Comparison of ENCODE assay signal across 1 fruit fly cellular context in genomic region chr3L:11324549-11325015, dm6.
TF ChIP-seq lines count a peak whose summit lies in the region.

No protein-coding gene starts in this region.

TF ChIP-seq in whole organism, embryonic, 481 proteins besides CTCF, POLR2A, EP300 and RAD21 (continued from another document):
- TF ChIP-seq hth (optimal IDR thresholded peaks at IDR 0.05; lab: Kevin White, UChicago) (no peak), CG3847 (GFP tag; IDR thresholded peaks at IDR 0.05; lab: Robert Waterston, UW) (no peak), sens (GFP tag; lab: Kevin White, UChicago) (peak; percentile 70), klu (GFP tag; IDR thresholded peaks at IDR 0.05; lab: Robert Waterston, UW) (no peak), maf-S (GFP tag; optimal IDR thresholded peaks at IDR 0.05; lab: Kevin White, UChicago) (no peak), Nf-YA (GFP tag; IDR thresholded peaks at IDR 0.05; lab: Robert Waterston, UW) (no peak), CG15479 (GFP tag; optimal IDR thresholded peaks at IDR 0.05; lab: Kevin White, UChicago) (no peak), CG31224 (GFP tag; IDR thresholded peaks at IDR 0.05; lab: Robert Waterston, UW) (no peak), CG12236 (GFP tag; optimal IDR thresholded peaks at IDR 0.05; lab: Kevin White, UChicago) (no peak), Mrtf (GFP tag; IDR thresholded peaks at IDR 0.05; lab: Robert Waterston, UW) (no peak), zen2 (GFP tag; IDR thresholded peaks at IDR 0.05; lab: Robert Waterston, UW; ENCODE audit: partially characterized antibody) (no peak), wdn (GFP tag; IDR thresholded peaks at IDR 0.05; lab: Robert Waterston, UW) (no peak), Camta (GFP tag; optimal IDR thresholded peaks at IDR 0.05; lab: Kevin White, UChicago) (no peak), CG17186 (GFP tag; optimal IDR thresholded peaks at IDR 0.05; lab: Kevin White, UChicago) (no peak), pfk (GFP tag; optimal IDR thresholded peaks at IDR 0.05; lab: Kevin White, UChicago) (no peak), Ptx1 (GFP tag; IDR thresholded peaks at IDR 0.05; lab: Robert Waterston, UW) (no peak), CG13123 (GFP tag; optimal IDR thresholded peaks at IDR 0.05; lab: Kevin White, UChicago) (no peak), vfl (GFP tag; optimal IDR thresholded peaks at IDR 0.05; lab: Kevin White, UChicago) (no peak), Antp (GFP tag; optimal IDR thresholded peaks at IDR 0.05; lab: Kevin White, UChicago) (no peak), CG14860 (GFP tag; IDR thresholded peaks at IDR 0.05; lab: Robert Waterston, UW; ENCODE audit: partially characterized antibody) (no peak), trem (tag; optimal IDR thresholded peaks at IDR 0.05; lab: Kevin White, UChicago) (no peak), cato (GFP tag; optimal IDR thresholded peaks at IDR 0.05; lab: Kevin White, UChicago; ENCODE audit: borderline replicate concordance) (no peak), CG15601 (tag; optimal IDR thresholded peaks at IDR 0.05; lab: Kevin White, UChicago) (no peak), CG8089 (GFP tag; optimal IDR thresholded peaks at IDR 0.05; lab: Kevin White, UChicago) (no peak), Elba2 (GFP tag; optimal IDR thresholded peaks at IDR 0.05; lab: Kevin White, UChicago) (no peak), CG3726 (GFP tag; IDR thresholded peaks at IDR 0.05; lab: Robert Waterston, UW) (no peak), nerfin-1 (tag; optimal IDR thresholded peaks at IDR 0.05; lab: Kevin White, UChicago) (no peak), dan (GFP tag; IDR thresholded peaks at IDR 0.05; lab: Robert Waterston, UW) (no peak), CG6765 (GFP tag; optimal IDR thresholded peaks at IDR 0.05; lab: Kevin White, UChicago) (no peak), Dfd (GFP tag; optimal IDR thresholded peaks at IDR 0.05; lab: Kevin White, UChicago) (peak in 1 of 2 experiments; percentile 9), Lim3 (GFP tag; IDR thresholded peaks at IDR 0.05; lab: Robert Waterston, UW) (no peak), CG3995 (GFP tag; optimal IDR thresholded peaks at IDR 0.05; lab: Kevin White, UChicago) (no peak), CG1832 (GFP tag; optimal IDR thresholded peaks at IDR 0.05; lab: Kevin White, UChicago) (no peak), CG7963 (GFP tag; IDR thresholded peaks at IDR 0.05; lab: Robert Waterston, UW; ENCODE audit: partially characterized antibody) (no peak), nau (GFP tag; optimal IDR thresholded peaks at IDR 0.05; lab: Kevin White, UChicago) (no peak), CG6175 (GFP tag; IDR thresholded peaks at IDR 0.05; lab: Robert Waterston, UW) (no peak), Vsx1 (GFP tag; optimal IDR thresholded peaks at IDR 0.05; lab: Kevin White, UChicago) (no peak), Mes4 (GFP tag; optimal IDR thresholded peaks at IDR 0.05; lab: Kevin White, UChicago) (no peak), Tbp (GFP tag; optimal IDR thresholded peaks at IDR 0.05; lab: Kevin White, UChicago) (no peak), D (optimal IDR thresholded peaks at IDR 0.05; lab: Kevin White, UChicago) (no peak), D (GFP tag; optimal IDR thresholded peaks at IDR 0.05; lab: Kevin White, UChicago) (no peak), bsh (GFP tag; optimal IDR thresholded peaks at IDR 0.05; lab: Kevin White, UChicago) (peak in 1 of 2 experiments; percentile 85), NfI (GFP tag; optimal IDR thresholded peaks at IDR 0.05; lab: Kevin White, UChicago) (no peak), H2.0 (GFP tag; IDR thresholded peaks at IDR 0.05; lab: Robert Waterston, UW) (no peak), pnt (GFP tag; optimal IDR thresholded peaks at IDR 0.05; lab: Kevin White, UChicago) (no peak), CG6254 (GFP tag; optimal IDR thresholded peaks at IDR 0.05; lab: Kevin White, UChicago) (peak; percentile 33), Myb (GFP tag; optimal IDR thresholded peaks at IDR 0.05; lab: Kevin White, UChicago) (no peak), CG12942 (GFP tag; optimal IDR thresholded peaks at IDR 0.05; lab: Kevin White, UChicago) (no peak), CG18619 (GFP tag; optimal IDR thresholded peaks at IDR 0.05; lab: Kevin White, UChicago) (no peak), cwo (GFP tag; optimal IDR thresholded peaks at IDR 0.05; lab: Kevin White, UChicago) (no peak), nmo (GFP tag; optimal IDR thresholded peaks at IDR 0.05; lab: Kevin White, UChicago) (no peak), Ssrp (tag; optimal IDR thresholded peaks at IDR 0.05; lab: Kevin White, UChicago) (no peak), NC2β (GFP tag; optimal IDR thresholded peaks at IDR 0.05; lab: Kevin White, UChicago) (no peak), grn (GFP tag; optimal IDR thresholded peaks at IDR 0.05; lab: Kevin White, UChicago) (peak; percentile 16), CG30403 (GFP tag; optimal IDR thresholded peaks at IDR 0.05; lab: Kevin White, UChicago) (no peak), ase (GFP tag; IDR thresholded peaks at IDR 0.05; lab: Robert Waterston, UW) (no peak), CG12104 (GFP tag; optimal IDR thresholded peaks at IDR 0.05; lab: Kevin White, UChicago) (no peak), zfh2 (GFP tag; optimal IDR thresholded peaks at IDR 0.05; lab: Kevin White, UChicago) (no peak), rib (GFP tag; IDR thresholded peaks at IDR 0.05; lab: Robert Waterston, UW) (0 out of 2 replicates have a peak, but pooled peaks have one; percentile 11), CG33213 (GFP tag; optimal IDR thresholded peaks at IDR 0.05; lab: Kevin White, UChicago) (no peak), CG2875 (GFP tag; optimal IDR thresholded peaks at IDR 0.05; lab: Kevin White, UChicago) (no peak), amos (GFP tag; IDR thresholded peaks at IDR 0.05; lab: Robert Waterston, UW; ENCODE audit: partially characterized antibody) (no peak), Med (GFP tag; lab: Kevin White, UChicago) (peak; percentile 41), CG11085 (GFP tag; IDR thresholded peaks at IDR 0.05; lab: Robert Waterston, UW) (no peak), gro (GFP tag; optimal IDR thresholded peaks at IDR 0.05; lab: Kevin White, UChicago) (no peak), CG10147 (GFP tag; optimal IDR thresholded peaks at IDR 0.05; lab: Kevin White, UChicago) (no peak), Lhr (GFP tag; optimal IDR thresholded peaks at IDR 0.05; lab: Kevin White, UChicago) (no peak), abd-A (tag; optimal IDR thresholded peaks at IDR 0.05; lab: Kevin White, UChicago) (no peak), wek (GFP tag; optimal IDR thresholded peaks at IDR 0.05; lab: Kevin White, UChicago) (no peak), sd (tag; optimal IDR thresholded peaks at IDR 0.05; lab: Kevin White, UChicago) (no peak), gce (GFP tag; IDR thresholded peaks at IDR 0.05; lab: Robert Waterston, UW) (no peak), CG5953 (GFP tag; IDR thresholded peaks at IDR 0.05; lab: Robert Waterston, UW) (no peak), chinmo (GFP tag; IDR thresholded peaks at IDR 0.05; lab: Robert Waterston, UW; ENCODE audit: partially characterized antibody) (0 out of 4 replicates have a peak, but pooled peaks have one; percentile 56), mam (GFP tag; optimal IDR thresholded peaks at IDR 0.05; lab: Kevin White, UChicago) (no peak), CG9876 (GFP tag; optimal IDR thresholded peaks at IDR 0.05; lab: Kevin White, UChicago) (no peak), ap (GFP tag; IDR thresholded peaks at IDR 0.05; lab: Robert Waterston, UW) (no peak), CG10543 (GFP tag; optimal IDR thresholded peaks at IDR 0.05; lab: Kevin White, UChicago) (no peak)
